Worm (Caenorhabditis elegans) whole organism, L1 larva: ENCODE data around the gene T22F3.8.

Experiments used
- blmp-1 ChIP-seq: fragments of 150-350 bp; optimal IDR thresholded peaks from 2 replicates; lab custom pipeline; 2014; ENCODE audit warnings: missing biosample characterization, missing genetic modification characterization
- lin-14 ChIP-seq: fragments of 200-800 bp; sonication (Bioruptor generic); optimal IDR thresholded peaks from 2 replicates; lab custom pipeline; 2018; ENCODE audit warnings: mild to moderate bottlenecking, missing genetic modification characterization, moderate library complexity, missing compliant biosample characterization
- lin-15B ChIP-seq: fragments of 150-350 bp; sonication (generic microtip); optimal IDR thresholded peaks from 3 replicates; lab custom pipeline; 2014; ENCODE audit warnings: missing biosample characterization, missing genetic modification characterization
- lsy-2 ChIP-seq, 2 experiments: fragments of 150-350 bp; optimal IDR thresholded peaks; 2 replicates each; lab custom pipeline; 2014; ENCODE audit warnings: missing biosample characterization in 2 of 2, missing genetic modification characterization in 2 of 2
- nhr-237 ChIP-seq: fragments of 150-350 bp; optimal IDR thresholded peaks from 2 replicates; lab custom pipeline; 2014; ENCODE audit warnings: missing biosample characterization, missing genetic modification characterization
- pax-3 ChIP-seq: fragments of 200-800 bp; sonication (Bioruptor generic); optimal IDR thresholded peaks from 2 replicates; lab custom pipeline; 2018; ENCODE audit warnings: mild to moderate bottlenecking, missing genetic modification characterization, moderate library complexity, missing compliant biosample characterization
- snpc-4 ChIP-seq: fragments of 150-350 bp; optimal IDR thresholded peaks from 2 replicates; lab custom pipeline; 2014; ENCODE audit warnings: missing biosample characterization, missing genetic modification characterization
- tbx-2 ChIP-seq: sonication (generic microtip); optimal IDR thresholded peaks from 2 replicates; lab custom pipeline; 2016; ENCODE audit warnings: missing genetic modification characterization, missing compliant biosample characterization
- unc-130 ChIP-seq: fragments of 150-350 bp; optimal IDR thresholded peaks from 2 replicates; lab custom pipeline; 2017; ENCODE audit warnings: missing biosample characterization, missing genetic modification characterization, inconsistent platforms
- unc-86 ChIP-seq: sonication (generic microtip); optimal IDR thresholded peaks from 2 replicates; lab custom pipeline; 2016; ENCODE audit warnings: missing genetic modification characterization, missing compliant biosample characterization

DNA sequence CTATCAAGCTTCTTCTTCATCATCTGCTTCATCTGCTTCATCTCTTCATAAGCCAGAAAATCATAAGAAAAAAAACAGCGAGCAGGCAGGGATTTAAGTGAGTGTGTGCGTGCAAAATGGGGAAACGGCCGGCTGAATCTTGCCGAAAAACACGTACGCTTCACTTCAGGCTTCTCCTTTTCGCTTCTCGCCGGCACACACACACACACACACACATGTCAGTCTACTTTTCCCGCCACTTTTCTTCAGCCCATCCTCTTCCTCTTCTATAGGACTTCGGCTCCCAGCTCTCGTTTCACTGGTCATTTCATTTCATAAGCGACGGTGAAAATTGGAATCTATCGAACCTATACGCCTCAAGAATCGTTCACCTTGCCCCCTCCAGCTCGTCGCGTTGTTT lies 26.0 kb downstream of the T22F3.8 start:
- TF ChIP-seq lsy-2 (tag; optimal IDR thresholded peaks at IDR 0.05; lab: Kevin White, UChicago) (no peak), lin-15B (tag; lab: Kevin White, UChicago) (no peak), snpc-4 (tag; lab: Kevin White, UChicago) (no peak), unc-86 (no peak), tbx-2 (tag; lab: Kevin White, UChicago) (no peak), lin-14 (GFP tag; lab: Kevin White, UChicago) (peak; percentile 29), pax-3 (no peak), nhr-237 (tag; lab: Kevin White, UChicago) (no peak), unc-130 (no peak), blmp-1 (tag; lab: Kevin White, UChicago) (no peak)
